Fruit fly (Drosophila melanogaster): ENCODE measurements around the gene vn.

dm6 chr3L:5788823-5789222, 56.6 kb downstream of the vn start:
- TF ChIP-seq h (optimal IDR thresholded peaks at IDR 0.05) (no peak), Sin3A (optimal IDR thresholded peaks at IDR 0.05) (no peak)

Data from Kc167 (cell line).